Worm (Caenorhabditis elegans) whole organism, mixed stage, embryonic: ENCODE measurements around the gene T10D4.15.

ENCODE experiments used
- elt-1 ChIP-seq: sonication (generic microtip); optimal IDR thresholded peaks from 2 replicates; lab custom pipeline; 2017; ENCODE audit warnings: missing genetic modification characterization, mild to moderate bottlenecking, missing compliant biosample characterization, antibody characterized with exemption, moderate library complexity, borderline replicate concordance; ENCODE audit not compliant: insufficient read depth
- elt-3 ChIP-seq: fragments of 150-350 bp; optimal IDR thresholded peaks from 2 replicates; lab custom pipeline; 2014; ENCODE audit warnings: missing biosample characterization, missing genetic modification characterization
- lin-13 ChIP-seq: fragments of 150-350 bp; optimal IDR thresholded peaks from 2 replicates; lab custom pipeline; 2014; ENCODE audit warnings: missing biosample characterization, missing genetic modification characterization
- lsy-2 ChIP-seq: fragments of 150-350 bp; optimal IDR thresholded peaks from 2 replicates; lab custom pipeline; 2014; ENCODE audit warnings: missing biosample characterization, missing genetic modification characterization
- nhr-12 ChIP-seq: fragments of 150-350 bp; optimal IDR thresholded peaks from 2 replicates; lab custom pipeline; 2014; ENCODE audit warnings: missing biosample characterization, missing genetic modification characterization
- nhr-2 ChIP-seq: fragments of 150-350 bp; optimal IDR thresholded peaks from 2 replicates; lab custom pipeline; 2014; ENCODE audit warnings: missing biosample characterization, missing genetic modification characterization
- nhr-237 ChIP-seq: fragments of 150-350 bp; optimal IDR thresholded peaks from 2 replicates; lab custom pipeline; 2014; ENCODE audit warnings: missing biosample characterization, missing genetic modification characterization
- snpc-4 ChIP-seq: fragments of 150-350 bp; optimal IDR thresholded peaks from 2 replicates; lab custom pipeline; 2014; ENCODE audit warnings: missing biosample characterization, missing genetic modification characterization
- unc-39 ChIP-seq: fragments of 150-350 bp; optimal IDR thresholded peaks from 2 replicates; lab custom pipeline; 2014; ENCODE audit warnings: missing biosample characterization, missing genetic modification characterization
- unc-62 ChIP-seq: fragments of 150-350 bp; optimal IDR thresholded peaks from 2 replicates; lab custom pipeline; 2014; ENCODE audit warnings: missing biosample characterization, missing genetic modification reagents, missing genetic modification characterization

DNA sequence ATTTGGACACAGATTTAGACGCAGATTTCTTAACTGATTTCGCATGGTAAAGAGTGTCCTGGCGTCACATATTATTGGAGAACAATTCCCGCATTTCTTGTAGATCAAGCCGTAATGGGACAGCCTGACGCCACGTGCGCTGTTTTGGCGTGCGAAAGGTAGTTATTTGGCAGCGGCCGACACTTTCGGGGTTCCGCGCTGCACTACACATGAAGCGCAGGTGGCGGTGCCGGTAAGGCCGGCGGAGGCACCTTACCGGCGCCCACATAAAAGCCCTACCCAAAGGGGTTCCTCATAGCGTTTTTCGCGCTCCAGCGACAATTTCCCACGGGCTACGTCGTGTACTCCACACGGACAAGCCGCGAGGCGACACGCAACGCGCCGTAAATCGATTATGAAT, 35.8 kb upstream of the T10D4.15 start:
- TF ChIP-seq elt-3 (tag; lab: Kevin White, UChicago) = no peak
- no peak for TF ChIP-seq unc-62 (GFP tag; lab: Kevin White, UChicago)
- no peak for TF ChIP-seq nhr-12 (tag; lab: Kevin White, UChicago)
- no peak for TF ChIP-seq snpc-4 (tag; lab: Kevin White, UChicago)
- TF ChIP-seq nhr-2 (tag; lab: Kevin White, UChicago) = no peak
- TF ChIP-seq lin-13 = no peak
- TF ChIP-seq nhr-237 (tag; lab: Kevin White, UChicago) = no peak
- TF ChIP-seq elt-1 (tag; lab: Kevin White, UChicago) = no peak
- no peak for TF ChIP-seq lsy-2
- TF ChIP-seq unc-39 (tag; lab: Kevin White, UChicago) = no peak
